Fruit fly (Drosophila melanogaster): ENCODE results near the gene CG2818.

CG2818 gene

dm6 chr2L:3748691-3749090 lies 35.5 kb downstream of the CG2818 start:
- TF ChIP-seq CG33017 (tag; optimal IDR thresholded peaks at IDR 0.05): no peak
- no peak for TF ChIP-seq CG1620 (GFP tag; optimal IDR thresholded peaks at IDR 0.05)
- TF ChIP-seq bab1 (GFP tag; optimal IDR thresholded peaks at IDR 0.05): peak; percentile 7

dm6 chr2L:3754835-3755547 lies 41.8 kb downstream of the CG2818 start:
- TF ChIP-seq cic (GFP tag; optimal IDR thresholded peaks at IDR 0.05) (no peak), CG5204 (GFP tag; optimal IDR thresholded peaks at IDR 0.05) (peak; percentile 22)

- no peak for TF ChIP-seq CG14711 (tag; optimal IDR thresholded peaks at IDR 0.05)
- no peak for TF ChIP-seq Clk (GFP tag; optimal IDR thresholded peaks at IDR 0.05)
- TF ChIP-seq CG7045 (GFP tag; optimal IDR thresholded peaks at IDR 0.05): no peak
- TF ChIP-seq kay (GFP tag; ENCODE audit: borderline replicate concordance): no peak
- TF ChIP-seq toe (GFP tag; optimal IDR thresholded peaks at IDR 0.05): no peak
- TF ChIP-seq CG5204 (GFP tag; optimal IDR thresholded peaks at IDR 0.05): no peak
- TF ChIP-seq bab1 (GFP tag; optimal IDR thresholded peaks at IDR 0.05): no peak
- no peak for TF ChIP-seq cnc (optimal IDR thresholded peaks at IDR 0.05)
- TF ChIP-seq CG1620 (GFP tag; optimal IDR thresholded peaks at IDR 0.05): no peak
- TF ChIP-seq Crg-1 (GFP tag; optimal IDR thresholded peaks at IDR 0.05): no peak
- TF ChIP-seq ovo (GFP tag; optimal IDR thresholded peaks at IDR 0.05): no peak
- no peak for TF ChIP-seq CG11617 (GFP tag; optimal IDR thresholded peaks at IDR 0.05)
- TF ChIP-seq CG33017 (tag; optimal IDR thresholded peaks at IDR 0.05): no peak
- no peak for TF ChIP-seq CG12768 (GFP tag; optimal IDR thresholded peaks at IDR 0.05)
- TF ChIP-seq pad (GFP tag; optimal IDR thresholded peaks at IDR 0.05): no peak
- TF ChIP-seq tj (GFP tag; optimal IDR thresholded peaks at IDR 0.05): no peak
- TF ChIP-seq Mnt (GFP tag; optimal IDR thresholded peaks at IDR 0.05): no peak
- TF ChIP-seq cic (GFP tag; optimal IDR thresholded peaks at IDR 0.05): no peak
- no peak for TF ChIP-seq CG7101 (tag; optimal IDR thresholded peaks at IDR 0.05)
- no peak for TF ChIP-seq Hr96 (GFP tag; optimal IDR thresholded peaks at IDR 0.05)
These were observed 43.7 kb downstream of the CG2818 start, which contains the start of gene CG43707 for dm6 chr2L:3756831-3757351. Gene CG43707 (plus strand): TSS chr2L:3757256.

DNA sequence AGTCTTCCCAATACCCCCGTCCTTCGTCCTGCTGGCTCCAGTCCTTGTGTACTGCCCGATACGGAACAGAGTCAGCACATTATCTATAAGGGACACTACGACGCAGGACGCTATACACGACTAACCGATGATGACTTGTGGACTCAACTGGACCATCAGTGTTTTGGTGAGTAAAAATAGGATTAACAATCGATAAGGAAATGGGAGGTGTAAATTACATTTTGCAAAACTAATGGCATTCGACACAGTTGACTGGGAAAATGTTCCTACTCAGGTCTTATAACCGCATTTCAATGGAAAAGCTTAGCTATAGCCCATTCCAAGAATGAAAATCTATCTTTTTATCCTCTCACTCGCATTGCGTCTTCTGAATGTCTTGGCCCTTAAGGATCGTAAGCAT lies 52.0 kb downstream of the CG2818 start, which contains the start of gene CG43703:
Gene CG43703 (plus strand): TSS at position 301 of the 400 bp plus-strand sequence.
- TF ChIP-seq pad (GFP tag; optimal IDR thresholded peaks at IDR 0.05) (no peak), CG5204 (GFP tag; optimal IDR thresholded peaks at IDR 0.05) (no peak), CG33017 (tag; optimal IDR thresholded peaks at IDR 0.05) (no peak), Crg-1 (GFP tag; optimal IDR thresholded peaks at IDR 0.05) (no peak), Hr96 (GFP tag; optimal IDR thresholded peaks at IDR 0.05) (no peak), toe (GFP tag; optimal IDR thresholded peaks at IDR 0.05) (no peak), CG7045 (GFP tag; optimal IDR thresholded peaks at IDR 0.05) (no peak), CG11617 (GFP tag; optimal IDR thresholded peaks at IDR 0.05) (no peak), tj (GFP tag; optimal IDR thresholded peaks at IDR 0.05) (no peak), cic (GFP tag; optimal IDR thresholded peaks at IDR 0.05) (no peak), ovo (GFP tag; optimal IDR thresholded peaks at IDR 0.05) (no peak), bab1 (GFP tag; optimal IDR thresholded peaks at IDR 0.05) (no peak), cnc (optimal IDR thresholded peaks at IDR 0.05) (no peak)
